Fruit fly (Drosophila melanogaster) whole organism, embryonic: ENCODE results near the gene tbrd-1.

Source experiments
- Bdp1 ChIP-seq: fragments of 200-800 bp; sonication (Bioruptor generic); optimal IDR thresholded peaks from 3 replicates; lab custom pipeline; 2016; ENCODE audit warnings: missing biosample characterization, missing genetic modification characterization
- Blimp-1 ChIP-seq: fragments of 200-800 bp; sonication (Bioruptor generic); optimal IDR thresholded peaks from 3 replicates; lab custom pipeline; 2018; ENCODE audit warnings: missing biosample characterization, missing genetic modification characterization, mild to moderate bottlenecking, moderate library complexity, missing genetic modification reagents
- CG1024 ChIP-seq: fragments of 200-800 bp; sonication (Bioruptor generic); IDR thresholded peaks from 2 replicates; pipeline ENCODE4 v1.3.6; 2022; ENCODE audit warnings: missing biosample characterization, missing genetic modification characterization
- CG10366 ChIP-seq: fragments of 200-800 bp; sonication (Bioruptor generic); IDR thresholded peaks from 2 replicates; pipeline ENCODE4 v1.3.6; 2022; ENCODE audit warnings: missing biosample characterization, missing genetic modification characterization
- CG11398 ChIP-seq: fragments of 200-800 bp; sonication (Bioruptor generic); optimal IDR thresholded peaks from 2 replicates; lab custom pipeline; 2016; ENCODE audit warnings: missing biosample characterization, missing genetic modification characterization
- CG12942 ChIP-seq: fragments of 200-800 bp; sonication (Bioruptor generic); optimal IDR thresholded peaks from 3 replicates; lab custom pipeline; 2016; ENCODE audit warnings: missing biosample characterization, missing genetic modification characterization
- CG14014 ChIP-seq: fragments of 200-800 bp; sonication (Bioruptor generic); IDR thresholded peaks from 2 replicates; pipeline ENCODE4 v1.3.6; 2022; ENCODE audit warnings: missing biosample characterization, missing genetic modification characterization
- CG15601 ChIP-seq: fragments of 200-800 bp; sonication (Bioruptor generic); optimal IDR thresholded peaks from 3 replicates; lab custom pipeline; 2019; ENCODE audit warnings: missing biosample characterization, mild to moderate bottlenecking, missing genetic modification characterization, moderate library complexity
- CG17328 ChIP-seq: fragments of 200-800 bp; sonication (Bioruptor generic); IDR thresholded peaks from 2 replicates; pipeline ENCODE4 v1.3.6; 2022; ENCODE audit warnings: missing biosample characterization, missing genetic modification characterization
- CG17361 ChIP-seq: fragments of 200-800 bp; sonication (Bioruptor generic); IDR thresholded peaks from 3 replicates; pipeline ENCODE4 v1.3.6; 2022; ENCODE audit warnings: missing biosample characterization, missing genetic modification characterization
- CG18476 ChIP-seq: fragments of 200-800 bp; sonication (Bioruptor generic); optimal IDR thresholded peaks from 2 replicates; lab custom pipeline; 2016; ENCODE audit warnings: missing biosample characterization, mild to moderate bottlenecking, missing genetic modification characterization
- CG31224 ChIP-seq: fragments of 200-800 bp; sonication (Bioruptor generic); IDR thresholded peaks from 2 replicates; pipeline ENCODE4 v1.3.6; 2022; ENCODE audit warnings: missing biosample characterization, missing genetic modification characterization
- CG31441 ChIP-seq: fragments of 200-800 bp; sonication (Bioruptor generic); IDR thresholded peaks from 2 replicates; pipeline ENCODE4 v1.3.6; 2022; ENCODE audit warnings: missing biosample characterization, missing genetic modification characterization
- CG3281 ChIP-seq: fragments of 200-800 bp; sonication (Bioruptor generic); optimal IDR thresholded peaks from 3 replicates; lab custom pipeline; 2017; ENCODE audit warnings: missing biosample characterization, mild to moderate bottlenecking, missing genetic modification characterization
- CG33213 ChIP-seq: fragments of 200-800 bp; sonication (Bioruptor generic); optimal IDR thresholded peaks from 3 replicates; lab custom pipeline; 2016; ENCODE audit warnings: missing biosample characterization, missing genetic modification characterization
- CG3847 ChIP-seq: fragments of 200-800 bp; sonication (Bioruptor generic); IDR thresholded peaks from 2 replicates; pipeline ENCODE4 v1.3.6; 2022; ENCODE audit warnings: missing biosample characterization, missing genetic modification characterization
- CG4820 ChIP-seq: fragments of 200-800 bp; sonication (Bioruptor generic); optimal IDR thresholded peaks from 3 replicates; lab custom pipeline; 2016; ENCODE audit warnings: missing biosample characterization, missing genetic modification characterization
- CG6765 ChIP-seq: fragments of 200-800 bp; sonication (Bioruptor generic); optimal IDR thresholded peaks from 3 replicates; lab custom pipeline; 2017; ENCODE audit warnings: missing biosample characterization, mild to moderate bottlenecking, missing genetic modification characterization
- CG6791 ChIP-seq: fragments of 200-800 bp; sonication (Bioruptor generic); IDR thresholded peaks from 3 replicates; pipeline ENCODE4 v1.3.6; 2022; ENCODE audit warnings: missing biosample characterization, missing genetic modification characterization; ENCODE audit not compliant: partially characterized antibody
- CG8388 ChIP-seq: fragments of 200-800 bp; sonication (Bioruptor generic); optimal IDR thresholded peaks from 2 replicates; lab custom pipeline; 2019; ENCODE audit warnings: missing biosample characterization, mild to moderate bottlenecking, missing genetic modification characterization, moderate library complexity
- CG9437 ChIP-seq: fragments of 200-800 bp; sonication (Bioruptor generic); optimal IDR thresholded peaks from 2 replicates; lab custom pipeline; 2018; ENCODE audit warnings: missing biosample characterization, mild to moderate bottlenecking, missing genetic modification characterization
- CG9876 ChIP-seq: fragments of 200-800 bp; sonication (Bioruptor generic); optimal IDR thresholded peaks from 2 replicates; lab custom pipeline; 2016; ENCODE audit warnings: missing biosample characterization, missing genetic modification characterization
- CG9932 ChIP-seq: fragments of 200-800 bp; sonication (Bioruptor generic); IDR thresholded peaks from 2 replicates; pipeline ENCODE4 v1.3.6; 2022; ENCODE audit warnings: missing biosample characterization, missing genetic modification characterization
- CkIIα-i1 ChIP-seq: fragments of 200-800 bp; sonication (Bioruptor generic); IDR thresholded peaks from 2 replicates; pipeline ENCODE4 v1.3.6; 2022; ENCODE audit warnings: missing biosample characterization, missing genetic modification characterization
- Dad ChIP-seq: fragments of 200-800 bp; sonication (Bioruptor generic); optimal IDR thresholded peaks from 3 replicates; lab custom pipeline; 2016; ENCODE audit warnings: missing biosample characterization, missing genetic modification characterization
- Dek ChIP-seq: fragments of 200-800 bp; sonication (Bioruptor generic); optimal IDR thresholded peaks from 3 replicates; lab custom pipeline; 2019; ENCODE audit warnings: missing biosample characterization, mild to moderate bottlenecking, missing genetic modification characterization, moderate library complexity
- Dfd ChIP-seq, 2 experiments: fragments of >200 bp; optimal IDR thresholded peaks; 2 replicates each; lab custom pipeline; 2017; ENCODE audit warnings: missing biosample characterization in 2 of 2, missing genetic modification characterization in 2 of 2
- Doc3 ChIP-seq: fragments of 200-800 bp; sonication (Bioruptor generic); IDR thresholded peaks from 3 replicates; pipeline ENCODE4 v1.3.6; 2022; ENCODE audit warnings: missing biosample characterization, missing genetic modification characterization; ENCODE audit not compliant: partially characterized antibody
- ERR ChIP-seq: fragments of 200-800 bp; sonication (Bioruptor generic); optimal IDR thresholded peaks from 2 replicates; lab custom pipeline; 2016; ENCODE audit warnings: missing biosample characterization, missing genetic modification characterization
- Gug ChIP-seq: fragments of 200-800 bp; sonication (Bioruptor generic); IDR thresholded peaks from 4 replicates; pipeline ENCODE4 v1.3.6; 2022; ENCODE audit warnings: missing biosample characterization, missing genetic modification characterization
- HLH3B ChIP-seq: fragments of 200-800 bp; sonication (Bioruptor generic); IDR thresholded peaks from 2 replicates; pipeline ENCODE4 v1.3.6; 2022; ENCODE audit warnings: missing biosample characterization, missing genetic modification characterization
- Hey ChIP-seq: fragments of 200-800 bp; sonication (Bioruptor generic); optimal IDR thresholded peaks from 3 replicates; lab custom pipeline; 2018; ENCODE audit warnings: missing biosample characterization, mild to moderate bottlenecking, missing genetic modification characterization
- Max ChIP-seq: fragments of 200-800 bp; sonication (Bioruptor generic); optimal IDR thresholded peaks from 2 replicates; lab custom pipeline; 2016; ENCODE audit warnings: missing biosample characterization, mild to moderate bottlenecking, missing genetic modification characterization
- Myb ChIP-seq: fragments of 200-800 bp; sonication (Bioruptor generic); optimal IDR thresholded peaks from 2 replicates; lab custom pipeline; 2016; ENCODE audit warnings: missing biosample characterization, missing genetic modification characterization
- Nf-YB ChIP-seq: fragments of 200-800 bp; sonication (Bioruptor generic); optimal IDR thresholded peaks from 3 replicates; lab custom pipeline; 2019; ENCODE audit warnings: missing biosample characterization, mild to moderate bottlenecking, missing genetic modification characterization, moderate library complexity
- Xbp1 ChIP-seq: fragments of 200-800 bp; sonication (Bioruptor generic); optimal IDR thresholded peaks from 3 replicates; lab custom pipeline; 2016; ENCODE audit warnings: missing biosample characterization, mild to moderate bottlenecking, missing genetic modification characterization
- chinmo ChIP-seq: fragments of 200-800 bp; sonication (Bioruptor generic); IDR thresholded peaks from 4 replicates; pipeline ENCODE4 v1.3.6; 2022; ENCODE audit warnings: missing biosample characterization, missing genetic modification characterization; ENCODE audit not compliant: partially characterized antibody
- gt ChIP-seq: fragments of 200-800 bp; sonication (Bioruptor generic); IDR thresholded peaks from 2 replicates; pipeline ENCODE4 v1.3.6; 2022; ENCODE audit warnings: missing biosample characterization, missing genetic modification characterization
- ind ChIP-seq: fragments of 200-800 bp; sonication (Bioruptor generic); optimal IDR thresholded peaks from 3 replicates; lab custom pipeline; 2016; ENCODE audit warnings: missing biosample characterization, missing genetic modification characterization
- odd ChIP-seq: fragments of 200-800 bp; sonication (Bioruptor generic); optimal IDR thresholded peaks from 2 replicates; lab custom pipeline; 2017; ENCODE audit warnings: missing biosample characterization, mild to moderate bottlenecking, missing genetic modification characterization
- onecut ChIP-seq: fragments of 200-800 bp; sonication (Bioruptor generic); IDR thresholded peaks from 2 replicates; pipeline ENCODE4 v1.3.6; 2022; ENCODE audit warnings: missing biosample characterization, missing genetic modification characterization
- peb ChIP-seq: fragments of 200-800 bp; sonication (Bioruptor generic); IDR thresholded peaks from 2 replicates; pipeline ENCODE4 v1.3.6; 2022; ENCODE audit warnings: missing biosample characterization, missing genetic modification characterization
- prd ChIP-seq, 3 experiments: fragments of >200 bp in 2 of 3; fragments of 200-800 bp in 1 of 3; sonication (Bioruptor generic) in 1 of 3; optimal IDR thresholded peaks in 2 of 3; IDR thresholded peaks in 1 of 3; 2 replicates in 2 of 3; 3 replicates in 1 of 3; pipeline versions ENCODE4 v1.3.6 to Lab custom; 2017 to 2022; ENCODE audit warnings: missing biosample characterization in 1 of 3, missing genetic modification characterization in 1 of 3
- sd ChIP-seq: fragments of 200-800 bp; sonication (Bioruptor generic); optimal IDR thresholded peaks from 3 replicates; lab custom pipeline; 2018; ENCODE audit warnings: missing biosample characterization, mild to moderate bottlenecking, missing genetic modification characterization, moderate library complexity
- sens-2 ChIP-seq: fragments of 200-800 bp; sonication (Bioruptor generic); IDR thresholded peaks from 2 replicates; pipeline ENCODE4 v1.3.6; 2022; ENCODE audit warnings: missing biosample characterization, missing genetic modification characterization
- sima ChIP-seq: fragments of 200-800 bp; sonication (Bioruptor generic); optimal IDR thresholded peaks from 2 replicates; lab custom pipeline; 2016; ENCODE audit warnings: missing biosample characterization, missing genetic modification characterization
- slp2 ChIP-seq: fragments of 200-800 bp; sonication (Bioruptor generic); optimal IDR thresholded peaks from 2 replicates; lab custom pipeline; 2016; ENCODE audit warnings: missing biosample characterization, missing genetic modification characterization
- tna ChIP-seq: fragments of 200-800 bp; sonication (Bioruptor generic); IDR thresholded peaks from 2 replicates; pipeline ENCODE4 v1.3.6; 2022; ENCODE audit warnings: missing biosample characterization, missing genetic modification characterization; ENCODE audit not compliant: partially characterized antibody

Gene tbrd-1

DNA sequence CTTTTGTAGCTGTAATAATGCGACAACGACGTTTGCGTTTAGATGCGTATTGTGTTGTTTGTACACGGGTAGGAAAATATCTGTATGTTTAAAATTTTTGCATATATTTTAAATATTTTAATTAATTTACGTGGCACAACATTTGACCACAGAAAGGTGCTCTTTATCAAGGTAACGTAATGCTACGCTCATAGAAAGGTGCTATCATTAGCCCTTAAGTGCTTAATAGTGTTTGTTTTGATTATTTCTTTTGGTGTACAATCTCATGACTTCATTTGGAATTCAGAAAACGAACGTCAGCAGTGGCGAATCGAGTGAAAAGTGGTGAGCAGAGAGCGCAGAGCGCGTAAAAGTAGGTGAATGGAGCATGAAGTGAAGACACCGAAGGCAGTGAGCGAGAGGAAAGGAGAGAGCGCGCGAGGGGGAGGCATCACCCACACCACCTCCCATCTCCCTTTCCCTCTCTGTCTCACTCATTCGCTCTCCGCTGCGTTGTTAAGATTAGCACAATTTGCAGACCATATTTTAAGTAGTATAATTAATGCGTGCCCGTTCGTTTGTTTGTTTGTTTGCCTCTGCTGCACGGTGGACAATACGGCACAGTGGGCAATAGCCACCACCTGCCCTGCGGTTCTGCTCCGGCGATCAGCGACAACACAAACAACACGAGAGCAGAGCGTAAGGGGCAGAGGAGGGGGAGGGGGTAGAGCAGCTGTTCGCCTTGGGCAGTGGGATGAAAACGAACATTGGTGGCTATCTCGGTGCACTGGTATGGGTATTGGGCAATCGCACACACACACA, 28.5 kb upstream of the tbrd-1 start:
- TF ChIP-seq Blimp-1 (GFP tag; lab: Kevin White, UChicago) (peak; percentile 38), Dad (GFP tag; lab: Kevin White, UChicago) (peak; percentile 30), Bdp1 (no peak), gt (GFP tag; lab: Robert Waterston, UW) (no peak), Dfd (GFP tag; optimal IDR thresholded peaks at IDR 0.05; lab: Kevin White, UChicago) (no peak), onecut (peak; percentile 12; the same call in 1 of the 2 replicates), sima (GFP tag; lab: Kevin White, UChicago) (no peak), CG10366 (GFP tag; lab: Robert Waterston, UW) (peak; percentile 50; the same call in 1 of the 2 replicates), Doc3 (no peak), CG17361 (GFP tag; lab: Robert Waterston, UW) (peak; percentile 59; the same call in 2 of the 3 replicates), ind (GFP tag; lab: Kevin White, UChicago) (peak; percentile 46), tna (GFP tag; lab: Robert Waterston, UW) (no peak; the same call in 1 of the 2 replicates), ERR (GFP tag; lab: Kevin White, UChicago) (no peak), prd (optimal IDR thresholded peaks at IDR 0.05; lab: Kevin White, UChicago) (no peak), prd (GFP tag; IDR thresholded peaks at IDR 0.05; lab: Robert Waterston, UW) (peak; percentile 32; the same call in 1 of the 3 replicates), odd (GFP tag; lab: Kevin White, UChicago) (no peak), CG11398 (GFP tag; lab: Kevin White, UChicago) (no peak), CG15601 (tag; lab: Kevin White, UChicago) (no peak), CG14014 (peak; percentile 20; the same call in 1 of the 2 replicates), CG12942 (GFP tag; lab: Kevin White, UChicago) (no peak), CG4820 (GFP tag; lab: Kevin White, UChicago) (no peak), CkIIα-i1 (GFP tag; lab: Robert Waterston, UW) (no peak), CG3281 (GFP tag; lab: Kevin White, UChicago) (peak; percentile 48), CG9437 (GFP tag; lab: Kevin White, UChicago) (no peak), sd (tag; lab: Kevin White, UChicago) (no peak), Xbp1 (peak; percentile 63), Dek (peak; percentile 14), CG1024 (no peak; the same call in 1 of the 2 replicates), sens-2 (GFP tag; lab: Robert Waterston, UW) (no peak), CG31441 (GFP tag; lab: Robert Waterston, UW) (0 out of 2 replicates have a peak, but pooled peaks have one; percentile 17), CG9876 (GFP tag; lab: Kevin White, UChicago) (no peak), CG17328 (GFP tag; lab: Robert Waterston, UW) (peak; percentile 62), chinmo (peak; percentile 97; the same call in 3 of the 4 replicates), CG18476 (GFP tag; lab: Kevin White, UChicago) (peak; percentile 15), Nf-YB (GFP tag; lab: Kevin White, UChicago) (no peak), CG33213 (no peak), CG9932 (peak; percentile 34; the same call in 1 of the 2 replicates), CG31224 (GFP tag; lab: Robert Waterston, UW) (peak; percentile 43; the same call in 1 of the 2 replicates), CG3847 (no peak), Max (GFP tag; lab: Kevin White, UChicago) (no peak), CG6765 (GFP tag; lab: Kevin White, UChicago) (no peak), Gug (GFP tag; lab: Robert Waterston, UW) (peak; percentile 39; the same call in 2 of the 4 replicates), CG8388 (peak; percentile 24), slp2 (GFP tag; lab: Kevin White, UChicago) (peak; percentile 11), Hey (tag; lab: Kevin White, UChicago) (peak; percentile 56), peb (0 out of 2 replicates have a peak, but pooled peaks have one; percentile 22), HLH3B (GFP tag; lab: Robert Waterston, UW) (peak; percentile 39; the same call in 1 of the 2 replicates), CG6791 (GFP tag; lab: Robert Waterston, UW) (no peak), Myb (GFP tag; lab: Kevin White, UChicago) (no peak)
